Worm (Caenorhabditis elegans): ENCODE data around the gene K02E7.4.

DNA sequence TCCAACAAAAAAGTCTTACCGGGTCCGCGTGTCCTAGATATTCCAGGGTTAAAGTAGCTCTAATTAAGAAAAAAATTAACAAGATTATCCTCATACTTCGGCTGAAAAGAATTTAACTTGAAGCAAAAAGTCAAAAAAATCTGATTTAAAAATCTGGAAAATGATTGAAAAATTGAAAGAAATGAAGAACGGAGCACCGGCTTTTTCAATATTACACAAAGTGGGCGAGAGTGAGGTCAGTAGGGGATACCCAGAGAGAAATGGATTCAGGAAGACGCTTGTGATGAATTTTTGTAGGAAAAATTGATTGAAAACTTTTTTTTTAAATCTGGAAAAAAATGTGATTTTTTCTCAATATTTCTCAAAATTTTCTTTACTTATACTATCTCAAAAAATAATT is 28.5 kb downstream of the K02E7.4 start, which contains the start of gene pho-14:
- TF ChIP-seq lin-11 (tag; optimal IDR thresholded peaks at IDR 0.05) (no peak), unc-39 (tag; optimal IDR thresholded peaks at IDR 0.05) (no peak), ztf-11 (tag; optimal IDR thresholded peaks at IDR 0.05) (no peak)

All from whole organism, L2 larva.